Worm (Caenorhabditis elegans): ENCODE data around the gene F45D3.4.

DNA sequence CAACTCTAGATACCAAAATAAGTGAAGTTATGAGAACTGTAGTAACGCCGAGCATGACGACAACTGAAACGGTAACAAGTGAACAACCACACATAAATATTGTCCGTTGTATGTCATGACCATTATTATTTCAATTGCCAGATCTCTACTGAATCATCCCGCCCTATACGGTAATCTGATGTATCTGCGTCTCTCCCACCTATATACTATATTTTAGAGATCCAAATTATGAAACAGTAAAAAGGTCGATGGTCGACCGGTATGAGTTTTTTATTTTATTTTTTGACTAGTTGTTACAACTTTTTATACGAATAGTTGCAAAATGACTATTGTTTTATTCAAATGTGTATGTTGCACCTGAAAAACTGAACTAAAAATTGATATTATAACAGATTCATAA, 37.6 kb upstream of the F45D3.4 start, which contains the start of gene ttr-43:
- TF ChIP-seq pes-1 (GFP tag; IDR thresholded peaks at IDR 0.05) = no peak
- TF ChIP-seq ets-7 (tag; optimal IDR thresholded peaks at IDR 0.05) = no peak
- no peak for TF ChIP-seq tbx-37 (GFP tag; conservative IDR thresholded peaks at IDR 0.05)
- no peak for TF ChIP-seq B0310.2 (tag; optimal IDR thresholded peaks at IDR 0.05)
- TF ChIP-seq scrt-1 (GFP tag; IDR thresholded peaks at IDR 0.05) = no peak
- no peak for TF ChIP-seq ama-1 (optimal IDR thresholded peaks at IDR 0.05)
- TF ChIP-seq hnd-1 (tag; optimal IDR thresholded peaks at IDR 0.05) = no peak
- TF ChIP-seq tra-4 (tag; optimal IDR thresholded peaks at IDR 0.05) = no peak
- no peak for TF ChIP-seq F13C5.2 (tag; optimal IDR thresholded peaks at IDR 0.05)
- no peak for TF ChIP-seq hmbx-1 (tag; optimal IDR thresholded peaks at IDR 0.05)
- no peak for TF ChIP-seq aly-1 (tag; optimal IDR thresholded peaks at IDR 0.05)

Measured in whole organism, early embryonic.